Worm (Caenorhabditis elegans): Measurements from ENCODE around the gene fip-5.

DNA sequence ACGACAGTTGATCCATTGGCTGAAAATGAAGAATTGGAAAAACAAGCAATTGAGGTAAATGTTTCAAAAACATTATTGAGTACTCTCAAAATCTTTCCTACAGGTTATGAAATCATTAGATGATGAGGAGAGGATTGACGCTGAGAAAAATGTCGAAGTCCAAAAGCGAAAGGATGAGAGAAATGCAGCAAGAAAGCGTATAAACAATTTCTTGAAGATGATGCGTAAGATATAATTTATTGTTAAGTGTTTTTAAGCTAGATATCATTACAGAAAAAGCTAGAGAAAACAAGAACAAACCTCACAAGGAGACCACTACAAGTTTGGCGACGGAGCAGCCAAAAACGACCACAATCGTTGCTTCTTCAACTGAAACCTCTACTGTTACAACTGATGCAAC lies 17.1 kb downstream of the fip-5 start:
- TF ChIP-seq him-1 (tag; optimal IDR thresholded peaks at IDR 0.05) (no peak), W03F9.2 (tag; optimal IDR thresholded peaks at IDR 0.05) (no peak), dao-5 (tag; optimal IDR thresholded peaks at IDR 0.05) (no peak)
